Fruit fly (Drosophila melanogaster): ENCODE data around the gene Npc2b.

DNA sequence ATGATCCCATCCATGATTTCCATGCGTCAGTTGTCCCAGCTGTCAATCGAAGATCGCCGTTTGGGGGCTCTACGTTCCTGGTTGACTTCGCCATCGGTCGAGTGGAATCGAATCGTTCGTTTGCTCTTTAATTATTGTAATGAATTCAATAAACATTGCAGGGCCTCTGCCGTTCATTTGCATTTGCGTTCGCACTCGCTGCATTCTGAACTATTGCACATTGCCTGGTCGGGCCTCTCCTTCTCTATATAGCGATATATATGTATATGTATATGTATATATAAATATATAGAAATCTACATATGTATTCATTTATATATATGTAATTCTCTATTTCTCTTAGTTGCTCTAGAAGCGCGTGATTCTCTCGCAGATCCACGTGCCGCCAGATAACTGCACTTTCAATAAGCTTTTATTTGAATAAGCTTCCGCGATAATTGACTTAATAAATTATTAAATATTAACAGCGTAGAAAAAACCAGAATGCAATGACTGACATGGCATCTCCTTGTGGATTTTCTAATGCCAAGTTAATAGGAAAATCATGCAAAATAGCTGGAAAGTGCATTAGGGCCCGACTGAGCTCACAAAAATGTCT is 29.5 kb upstream of the Npc2b start:
- TF ChIP-seq ttk (optimal IDR thresholded peaks at IDR 0.05) (no peak), h (optimal IDR thresholded peaks at IDR 0.05) (no peak), psq (optimal IDR thresholded peaks at IDR 0.05) (no peak), Sin3A (optimal IDR thresholded peaks at IDR 0.05) (no peak)
